Worm (Caenorhabditis elegans): Measurements from ENCODE around the gene gst-14.
A peak's percentile ranks its signal among the peaks of the same experiment; 100 is the strongest.

Gene gst-14

ce11 chrII:13596505-13596977 lies 19.4 kb downstream of the gst-14 start, which contains the start of the genes fbxc-23 and csc-1 (continued):
- TF ChIP-seq lin-13 (GFP tag; optimal IDR thresholded peaks at IDR 0.05) = no peak
- TF ChIP-seq hlh-11 (tag; optimal IDR thresholded peaks at IDR 0.05) = no peak
- TF ChIP-seq zfp-3 (GFP tag; conservative IDR thresholded peaks at IDR 0.05) = no peak
- peak; percentile 37 for TF ChIP-seq dve-1 (tag; optimal IDR thresholded peaks at IDR 0.05; ENCODE audit: insufficient read depth)
- TF ChIP-seq dpl-1 (GFP tag; optimal IDR thresholded peaks at IDR 0.05) = peak; percentile 90
- no peak for TF ChIP-seq nhr-41 (GFP tag; IDR thresholded peaks at IDR 0.05)
- no peak for TF ChIP-seq mep-1 (tag; optimal IDR thresholded peaks at IDR 0.05)
- TF ChIP-seq daf-16 (GFP tag; optimal IDR thresholded peaks at IDR 0.05) = no peak
- TF ChIP-seq daf-16 (tag; optimal IDR thresholded peaks at IDR 0.05) = peak; percentile 50
- TF ChIP-seq spr-3 (GFP tag; optimal IDR thresholded peaks at IDR 0.05) = no peak
- TF ChIP-seq aha-1 (tag) = no peak
- 0 out of 2 replicates have a peak, but pooled peaks have one; percentile 15 for TF ChIP-seq hmg-1.1 (GFP tag; IDR thresholded peaks at IDR 0.05)
- no peak for TF ChIP-seq mxl-2 (GFP tag; conservative IDR thresholded peaks at IDR 0.05)
- TF ChIP-seq daf-12 (tag; optimal IDR thresholded peaks at IDR 0.05) = no peak
- TF ChIP-seq fkh-10 (GFP tag; optimal IDR thresholded peaks at IDR 0.05) = peak; percentile 20
- TF ChIP-seq egl-43 (GFP tag; IDR thresholded peaks at IDR 0.05) = no peak
- no peak for TF ChIP-seq F44E2.7 (GFP tag; IDR thresholded peaks at IDR 0.05)
- no peak for TF ChIP-seq nhr-102 (tag; optimal IDR thresholded peaks at IDR 0.05)
- TF ChIP-seq dmd-9 (GFP tag; IDR thresholded peaks at IDR 0.05) = no peak
- peak; percentile 52 for TF ChIP-seq hlh-30 (tag; optimal IDR thresholded peaks at IDR 0.05; ENCODE audit: insufficient read depth)
- no peak for TF ChIP-seq zip-2 (tag; optimal IDR thresholded peaks at IDR 0.05)
- TF ChIP-seq ces-1 (GFP tag; optimal IDR thresholded peaks at IDR 0.05) = no peak
- no peak for TF ChIP-seq lin-29 (GFP tag; IDR thresholded peaks at IDR 0.05)
- no peak for TF ChIP-seq daf-8 (GFP tag; IDR thresholded peaks at IDR 0.05)
- TF ChIP-seq F37D6.2 (tag; optimal IDR thresholded peaks at IDR 0.05) = no peak
- peak; percentile 70 for TF ChIP-seq lin-38 (GFP tag; IDR thresholded peaks at IDR 0.05)
- TF ChIP-seq rbr-2 (tag; optimal IDR thresholded peaks at IDR 0.05) = peak; percentile 1
- no peak for TF ChIP-seq ceh-20 (GFP tag; IDR thresholded peaks at IDR 0.05)

DNA sequence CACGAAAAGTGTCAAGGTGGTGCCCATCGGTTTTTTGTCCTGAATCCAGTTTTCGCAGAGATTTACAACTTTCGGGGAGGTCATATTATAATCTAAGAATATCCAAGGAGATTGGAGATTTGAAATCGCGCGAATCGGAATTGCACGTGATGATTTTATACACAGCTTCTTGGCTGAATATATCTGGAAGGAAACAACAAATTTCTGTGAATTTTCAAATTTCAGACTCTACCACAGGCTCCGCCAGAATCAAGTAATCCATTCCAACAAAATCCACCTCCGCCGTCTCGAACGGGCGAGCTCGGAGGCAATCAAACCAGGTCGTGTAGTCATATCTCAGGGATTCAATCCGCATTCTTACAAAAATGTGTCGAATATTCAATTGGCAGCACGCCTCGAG lies 20.6 kb downstream of the gst-14 start:
- peak; percentile 96 for TF ChIP-seq aha-1 (tag)
- no peak for TF ChIP-seq duxl-1 (tag; optimal IDR thresholded peaks at IDR 0.05; ENCODE audit: poor library complexity)

- TF ChIP-seq aly-2 (tag; optimal IDR thresholded peaks at IDR 0.05) (no peak), D1046.2 (GFP tag; IDR thresholded peaks at IDR 0.05) (no peak)
Measured at ce11 chrII:13593659-13594221, 22.2 kb downstream of the gst-14 start, which contains the start of gene clec-146. Gene clec-146, minus strand, starts transcription at chrII:13593774.

ce11 chrII:13590461-13590860 lies 25.4 kb downstream of the gst-14 start, which contains the start of gene clec-145:
Gene clec-145, minus strand, starts transcription at chrII:13590561.
- TF ChIP-seq hmg-1.1 (GFP tag; IDR thresholded peaks at IDR 0.05) (no peak), R02D3.7 (tag; optimal IDR thresholded peaks at IDR 0.05) (no peak), dmd-6 (GFP tag; IDR thresholded peaks at IDR 0.05) (no peak)

- TF ChIP-seq ces-1 (GFP tag; optimal IDR thresholded peaks at IDR 0.05) = no peak
- TF ChIP-seq nhr-42 (GFP tag; IDR thresholded peaks at IDR 0.05) = 0 out of 2 replicates have a peak, but pooled peaks have one; percentile 5
- TF ChIP-seq nhr-102 (tag; optimal IDR thresholded peaks at IDR 0.05) = no peak
- TF ChIP-seq set-16 (GFP tag; IDR thresholded peaks at IDR 0.05) = peak; percentile 59
- no peak for TF ChIP-seq ZK546.5 (tag; optimal IDR thresholded peaks at IDR 0.05)
- TF ChIP-seq mxl-2 (GFP tag; conservative IDR thresholded peaks at IDR 0.05) = no peak
Measured at ce11 chrII:13585655-13586170, 30.2 kb downstream of the gst-14 start, which contains the start of gene Y48E1B.8. Gene Y48E1B.8, plus strand, starts transcription at chrII:13585705.
